Fruit fly (Drosophila melanogaster) whole organism, prepupa: ENCODE data around the gene CG44227.
A peak's percentile ranks its signal among the peaks of the same experiment; 100 is the strongest.

Source experiments
- CG11294 ChIP-seq: fragments of 200-800 bp; sonication (Bioruptor generic); IDR thresholded peaks from 2 replicates; pipeline ENCODE4 v1.3.6; 2022; ENCODE audit warnings: missing biosample characterization, missing genetic modification characterization
- CG3032 ChIP-seq: fragments of 200-800 bp; optimal IDR thresholded peaks from 2 replicates; lab custom pipeline; 2019; ENCODE audit warnings: missing biosample characterization, mild to moderate bottlenecking, missing genetic modification characterization, moderate library complexity
- CG34406 ChIP-seq: fragments of 200-800 bp; sonication (Bioruptor generic); optimal IDR thresholded peaks from 3 replicates; lab custom pipeline; 2016; ENCODE audit warnings: missing biosample characterization, missing genetic modification characterization
- CG4318 ChIP-seq: fragments of 200-800 bp; sonication (Bioruptor generic); optimal IDR thresholded peaks from 3 replicates; lab custom pipeline; 2017; ENCODE audit warnings: missing biosample characterization, mild to moderate bottlenecking, missing genetic modification characterization
- CG6854 ChIP-seq: fragments of 200-800 bp; sonication (Bioruptor generic); optimal IDR thresholded peaks from 2 replicates; lab custom pipeline; 2017; ENCODE audit warnings: missing biosample characterization, mild to moderate bottlenecking, missing genetic modification characterization
- dac ChIP-seq: fragments of 200-800 bp; sonication (Bioruptor generic); optimal IDR thresholded peaks from 2 replicates; lab custom pipeline; 2017; ENCODE audit warnings: missing biosample characterization, mild to moderate bottlenecking, missing genetic modification characterization
- pdm3 ChIP-seq: fragments of 200-800 bp; sonication (Bioruptor generic); optimal IDR thresholded peaks from 3 replicates; lab custom pipeline; 2016; ENCODE audit warnings: missing biosample characterization, missing genetic modification characterization

- peak; percentile 97 for TF ChIP-seq dac (GFP tag; lab: Kevin White, UChicago)
- TF ChIP-seq CG11294 (GFP tag; lab: Robert Waterston, UW): peak; percentile 98
- peak; percentile 98 for TF ChIP-seq CG4318 (GFP tag; lab: Kevin White, UChicago)
- TF ChIP-seq CG34406 (GFP tag; lab: Kevin White, UChicago): peak; percentile 99
- TF ChIP-seq CG6854: peak; percentile 94
- TF ChIP-seq pdm3 (GFP tag; lab: Kevin White, UChicago): peak; percentile 99
- TF ChIP-seq CG3032 (tag; lab: Kevin White, UChicago): peak; percentile 99
These were observed 34.2 kb downstream of the CG44227 start, which contains the start of the genes Mkk4 and SLIRP2 for dm6 chr3R:8650741-8651140.
